Fruit fly (Drosophila melanogaster) whole organism, adult: ENCODE results near the gene fzy.

ENCODE experiments used
- CG33017 ChIP-seq: fragments of 200-800 bp; sonication (Bioruptor generic); optimal IDR thresholded peaks from 2 replicates; lab custom pipeline; 2018; ENCODE audit warnings: missing biosample characterization, mild to moderate bottlenecking, missing genetic modification characterization, moderate library complexity
- toe ChIP-seq: fragments of 200-800 bp; sonication (Bioruptor generic); optimal IDR thresholded peaks from 2 replicates; lab custom pipeline; 2016; ENCODE audit warnings: missing biosample characterization, missing genetic modification characterization

dm6 chr2L:16274100-16274499 is 36.7 kb upstream of the fzy start:
- TF ChIP-seq toe (GFP tag; lab: Kevin White, UChicago) = no peak
- no peak for TF ChIP-seq CG33017 (tag; lab: Kevin White, UChicago)
